Worm (Caenorhabditis elegans): ENCODE measurements around the gene Y39A1A.17.

Y39A1A.17 gene

DNA sequence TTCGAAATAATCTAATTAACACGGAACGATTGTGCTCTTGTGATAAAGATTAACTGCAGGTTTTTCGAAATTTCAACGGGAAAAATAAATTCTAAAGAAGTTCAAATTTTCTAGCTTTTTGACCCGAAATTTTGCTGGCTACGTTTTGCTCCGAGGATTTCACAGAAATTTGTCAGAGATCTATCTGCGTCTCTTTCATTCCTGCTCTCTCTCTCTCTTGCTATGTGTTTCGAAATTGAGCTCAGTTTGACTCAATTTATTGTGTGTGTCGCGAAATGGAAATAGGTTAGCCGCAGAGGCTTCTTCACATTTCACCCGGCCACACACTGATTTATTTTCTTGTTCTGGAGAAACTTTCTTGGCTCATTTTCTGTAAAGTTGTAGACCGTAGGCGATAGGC, 33.3 kb downstream of the Y39A1A.17 start:
- no peak for TF ChIP-seq efl-1 (optimal IDR thresholded peaks at IDR 0.05)
- TF ChIP-seq efl-1 (GFP tag; optimal IDR thresholded peaks at IDR 0.05 in 1 of 2): peak in 1 of 2 experiments; percentile 22
- TF ChIP-seq snu-23 (GFP tag; optimal IDR thresholded peaks at IDR 0.05): no peak

ce11 chrIII:10656069-10656468, 34.9 kb downstream of the Y39A1A.17 start:
- TF ChIP-seq F16B12.6 (tag; optimal IDR thresholded peaks at IDR 0.05): no peak
- TF ChIP-seq ceh-63 (GFP tag; optimal IDR thresholded peaks at IDR 0.05): no peak
- TF ChIP-seq mef-2 (tag; optimal IDR thresholded peaks at IDR 0.05): no peak
- TF ChIP-seq C34B4.2 (tag; optimal IDR thresholded peaks at IDR 0.05): no peak
- no peak for TF ChIP-seq rnt-1 (tag; optimal IDR thresholded peaks at IDR 0.05)
- TF ChIP-seq dsc-1 (tag; optimal IDR thresholded peaks at IDR 0.05): no peak
- no peak for TF ChIP-seq nhr-12 (tag; optimal IDR thresholded peaks at IDR 0.05)
- TF ChIP-seq dpl-1 (GFP tag; optimal IDR thresholded peaks at IDR 0.05): no peak
- no peak for TF ChIP-seq unc-130 (tag; optimal IDR thresholded peaks at IDR 0.05)
- no peak for TF ChIP-seq grh-1 (GFP tag; IDR thresholded peaks at IDR 0.05)
- TF ChIP-seq elt-3 (tag; optimal IDR thresholded peaks at IDR 0.05): no peak
- no peak for TF ChIP-seq Y116A8C.19 (tag; optimal IDR thresholded peaks at IDR 0.05; ENCODE audit: borderline replicate concordance)
- no peak for TF ChIP-seq lir-3 (tag; optimal IDR thresholded peaks at IDR 0.05; ENCODE audit: poor library complexity)
- TF ChIP-seq mdl-1 (tag; optimal IDR thresholded peaks at IDR 0.05): no peak
- no peak for TF ChIP-seq hpl-2 (GFP tag; optimal IDR thresholded peaks at IDR 0.05)

DNA sequence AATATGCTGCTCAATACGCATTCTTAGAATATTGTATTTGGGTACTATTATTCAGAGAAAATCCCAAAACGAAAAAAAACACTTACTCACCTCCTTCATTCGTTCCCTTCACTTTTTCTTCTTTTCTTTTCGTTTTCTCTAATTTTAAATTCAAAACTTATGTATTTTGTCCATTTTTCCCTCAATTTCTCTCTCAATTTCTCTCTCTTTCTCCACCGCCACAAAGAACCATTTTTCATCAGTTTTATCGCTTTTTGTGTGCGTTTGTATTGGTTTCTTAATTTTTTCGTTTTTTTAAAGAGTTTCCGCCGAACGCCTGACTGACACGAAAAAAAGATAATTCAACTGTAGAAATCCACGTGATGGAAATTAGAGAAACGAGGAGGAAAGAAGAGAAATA, 36.2 kb downstream of the Y39A1A.17 start, which contains the start of gene cnt-2:
Gene cnt-2, plus strand, starts transcription at position 301 of the 400 bp plus-strand sequence.
- TF ChIP-seq blmp-1 (tag; optimal IDR thresholded peaks at IDR 0.05) (peak; percentile 30), jun-1 (tag; optimal IDR thresholded peaks at IDR 0.05) (no peak)

DNA sequence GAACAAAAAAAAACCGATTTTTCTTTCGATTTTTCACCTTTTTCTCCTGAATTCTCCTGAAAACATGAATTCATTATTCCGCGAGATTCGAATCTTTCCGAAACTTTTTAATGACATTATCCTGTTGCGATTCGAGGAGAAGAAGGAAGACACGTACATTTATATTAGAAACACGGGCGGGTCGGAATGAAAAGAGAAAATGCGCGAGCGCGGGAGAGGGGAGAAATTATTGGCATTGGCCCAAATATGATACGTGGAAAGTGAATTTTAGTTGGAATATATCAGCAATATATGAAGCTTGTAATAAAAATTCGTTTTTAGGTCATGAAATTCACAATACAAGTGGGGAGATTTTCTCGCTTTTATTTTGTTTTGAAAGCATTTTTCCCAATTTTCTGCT, 37.4 kb downstream of the Y39A1A.17 start:
- TF ChIP-seq pag-3 (tag; optimal IDR thresholded peaks at IDR 0.05; ENCODE audit: borderline replicate concordance, insufficient read depth) (no peak), blmp-1 (tag; optimal IDR thresholded peaks at IDR 0.05) (peak; percentile 99), mep-1 (tag; optimal IDR thresholded peaks at IDR 0.05) (peak; percentile 2)

DNA sequence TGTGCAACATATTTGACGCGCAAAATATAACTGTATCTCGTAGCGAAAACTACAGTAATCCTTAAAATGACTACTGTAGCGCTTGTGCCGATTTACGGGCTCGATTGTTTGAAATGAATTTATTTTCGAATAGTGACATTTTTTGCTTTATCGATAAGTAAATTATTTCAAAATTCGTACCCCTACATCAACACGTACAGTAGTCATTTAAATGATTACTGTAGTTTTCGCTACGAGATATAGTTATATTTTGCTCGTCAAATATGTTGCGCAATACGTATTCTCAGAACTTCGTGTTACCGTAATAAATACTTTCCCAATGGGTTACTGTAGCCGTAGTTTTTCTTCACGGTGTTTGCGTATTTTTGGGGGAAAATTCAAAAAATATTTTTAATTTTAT, 38.1 kb downstream of the Y39A1A.17 start:
- TF ChIP-seq pqm-1 (tag; optimal IDR thresholded peaks at IDR 0.05) (no peak), unc-30 (tag; optimal IDR thresholded peaks at IDR 0.05) (no peak), nhr-85 (tag) (peak; percentile 59)

DNA sequence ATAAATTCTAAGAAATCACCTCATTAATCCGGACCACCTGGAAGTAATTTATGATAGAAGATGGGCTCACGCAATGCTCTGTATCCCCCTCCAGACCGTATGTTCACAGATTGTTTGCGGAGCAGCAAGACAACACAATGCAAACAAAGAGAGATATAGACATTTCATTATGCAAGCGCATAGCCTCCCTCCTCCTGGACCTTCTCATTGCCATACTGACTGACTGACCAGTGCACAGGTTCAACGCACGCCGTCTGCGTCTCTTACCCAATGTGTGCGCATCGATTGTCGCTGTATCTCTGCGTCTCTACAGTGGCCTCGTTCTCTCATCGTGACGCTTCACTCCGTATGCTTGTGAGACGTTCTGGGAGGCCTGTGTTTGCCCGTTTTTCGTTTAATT, 39.3 kb downstream of the Y39A1A.17 start:
- TF ChIP-seq hpl-2 (GFP tag; optimal IDR thresholded peaks at IDR 0.05) (no peak), dsc-1 (tag; optimal IDR thresholded peaks at IDR 0.05) (peak; percentile 81), jun-1 (tag; optimal IDR thresholded peaks at IDR 0.05) (no peak), ztf-4 (tag; optimal IDR thresholded peaks at IDR 0.05) (no peak), ces-1 (GFP tag; optimal IDR thresholded peaks at IDR 0.05) (no peak), aha-1 (tag; optimal IDR thresholded peaks at IDR 0.05) (no peak), lin-15B (tag; optimal IDR thresholded peaks at IDR 0.05) (no peak), xbp-1 (tag; optimal IDR thresholded peaks at IDR 0.05) (peak; percentile 29), fkh-8 (tag; optimal IDR thresholded peaks at IDR 0.05) (peak; percentile 11), ceh-82 (tag; optimal IDR thresholded peaks at IDR 0.05) (peak; percentile 15 to 67 (median 40)), nhr-84 (tag; optimal IDR thresholded peaks at IDR 0.05) (no peak), vab-15 (tag; optimal IDR thresholded peaks at IDR 0.05) (no peak), Y116A8C.19 (tag; optimal IDR thresholded peaks at IDR 0.05; ENCODE audit: borderline replicate concordance) (no peak), nhr-12 (tag; optimal IDR thresholded peaks at IDR 0.05) (no peak), rnt-1 (tag; optimal IDR thresholded peaks at IDR 0.05) (no peak), nhr-237 (tag; optimal IDR thresholded peaks at IDR 0.05) (no peak), mef-2 (tag; optimal IDR thresholded peaks at IDR 0.05) (no peak), efl-3 (GFP tag; optimal IDR thresholded peaks at IDR 0.05) (no peak), unc-98 (GFP tag; IDR thresholded peaks at IDR 0.05) (no peak), mdl-1 (tag; optimal IDR thresholded peaks at IDR 0.05) (peak in 1 of 2 experiments; percentile 48), sox-4 (tag; optimal IDR thresholded peaks at IDR 0.05) (no peak), ama-1 (optimal IDR thresholded peaks at IDR 0.05) (no peak), C16A3.4 (tag; optimal IDR thresholded peaks at IDR 0.05) (peak; percentile 10), lir-3 (tag; optimal IDR thresholded peaks at IDR 0.05; ENCODE audit: poor library complexity) (no peak), sptf-1 (tag; optimal IDR thresholded peaks at IDR 0.05) (no peak), ceh-63 (GFP tag; optimal IDR thresholded peaks at IDR 0.05) (no peak), pax-3 (tag; optimal IDR thresholded peaks at IDR 0.05) (no peak), lin-39 (tag; optimal IDR thresholded peaks at IDR 0.05) (no peak), skn-1 (tag; optimal IDR thresholded peaks at IDR 0.05) (no peak)
